Worm (Caenorhabditis elegans): ENCODE measurements around the gene K11G9.5.

Gene K11G9.5

ce11 chrV:6727222-6727621 is 38.9 kb upstream of the K11G9.5 start, which contains the start of gene ZC487.1:
Gene ZC487.1, plus strand, starts transcription at chrV:6727522.
- TF ChIP-seq daf-19 (GFP tag; conservative IDR thresholded peaks at IDR 0.05): no peak
- TF ChIP-seq gei-8 (GFP tag; optimal IDR thresholded peaks at IDR 0.05): no peak
- TF ChIP-seq saeg-2 (GFP tag; IDR thresholded peaks at IDR 0.05): no peak
- no peak for TF ChIP-seq dmd-6 (GFP tag; IDR thresholded peaks at IDR 0.05)
- no peak for TF ChIP-seq nhr-11 (tag; optimal IDR thresholded peaks at IDR 0.05)
- TF ChIP-seq hif-1 (tag; optimal IDR thresholded peaks at IDR 0.05): no peak
- TF ChIP-seq skn-1 (tag; optimal IDR thresholded peaks at IDR 0.05): no peak
- no peak for TF ChIP-seq nhr-6 (tag; optimal IDR thresholded peaks at IDR 0.05)
- TF ChIP-seq egl-27 (tag; optimal IDR thresholded peaks at IDR 0.05): no peak
- TF ChIP-seq lin-1 (GFP tag; IDR thresholded peaks at IDR 0.05): no peak
- no peak for TF ChIP-seq nhr-111 (GFP tag; optimal IDR thresholded peaks at IDR 0.05)
- no peak for TF ChIP-seq lin-39 (tag; optimal IDR thresholded peaks at IDR 0.05)
- TF ChIP-seq hlh-11 (tag; optimal IDR thresholded peaks at IDR 0.05): no peak
- TF ChIP-seq php-3 (GFP tag; IDR thresholded peaks at IDR 0.05): no peak
- no peak for TF ChIP-seq F10B5.3 (tag; optimal IDR thresholded peaks at IDR 0.05)
- no peak for TF ChIP-seq Y105C5A.15 (GFP tag; IDR thresholded peaks at IDR 0.05)
- no peak for TF ChIP-seq jun-1 (tag; optimal IDR thresholded peaks at IDR 0.05)

ce11 chrV:6726279-6726678 is 38.0 kb upstream of the K11G9.5 start:
- no peak for TF ChIP-seq F10B5.3 (tag; optimal IDR thresholded peaks at IDR 0.05)
- TF ChIP-seq nhr-10 (tag; optimal IDR thresholded peaks at IDR 0.05): no peak
- TF ChIP-seq F37D6.2 (tag; optimal IDR thresholded peaks at IDR 0.05): no peak
- no peak for TF ChIP-seq ceh-28 (tag; optimal IDR thresholded peaks at IDR 0.05)
- TF ChIP-seq ces-1 (GFP tag; optimal IDR thresholded peaks at IDR 0.05): no peak
- TF ChIP-seq unc-39 (tag; optimal IDR thresholded peaks at IDR 0.05): no peak
- TF ChIP-seq ceh-44 (GFP tag; IDR thresholded peaks at IDR 0.05): no peak
- no peak for TF ChIP-seq R02D3.7 (tag; optimal IDR thresholded peaks at IDR 0.05)
- no peak for TF ChIP-seq nhr-28 (tag; optimal IDR thresholded peaks at IDR 0.05)
- TF ChIP-seq daf-12 (tag; optimal IDR thresholded peaks at IDR 0.05): no peak
- no peak for TF ChIP-seq ceh-62 (tag; optimal IDR thresholded peaks at IDR 0.05)
- TF ChIP-seq F44E2.7 (GFP tag; IDR thresholded peaks at IDR 0.05): no peak
- no peak for TF ChIP-seq hlh-30 (tag; optimal IDR thresholded peaks at IDR 0.05; ENCODE audit: insufficient read depth)
- TF ChIP-seq mes-2 (tag; optimal IDR thresholded peaks at IDR 0.05; ENCODE audit: poor library complexity, severe bottlenecking): no peak
- TF ChIP-seq attf-4 (tag; optimal IDR thresholded peaks at IDR 0.05): no peak
- no peak for TF ChIP-seq ZK337.2 (GFP tag; IDR thresholded peaks at IDR 0.05)
- no peak for TF ChIP-seq tag-97 (GFP tag; IDR thresholded peaks at IDR 0.05)
- TF ChIP-seq dve-1 (tag; optimal IDR thresholded peaks at IDR 0.05; ENCODE audit: insufficient read depth): no peak
- no peak for TF ChIP-seq ztf-7 (tag; optimal IDR thresholded peaks at IDR 0.05)

- TF ChIP-seq aha-1 (tag): peak; percentile 2
- no peak for TF ChIP-seq ZK337.2 (GFP tag; IDR thresholded peaks at IDR 0.05)
These were observed 34.1 kb upstream of the K11G9.5 start, which contains the start of gene ZC487.2 for ce11 chrV:6722378-6722777. Gene ZC487.2, minus strand, starts transcription at chrV:6722478.

DNA sequence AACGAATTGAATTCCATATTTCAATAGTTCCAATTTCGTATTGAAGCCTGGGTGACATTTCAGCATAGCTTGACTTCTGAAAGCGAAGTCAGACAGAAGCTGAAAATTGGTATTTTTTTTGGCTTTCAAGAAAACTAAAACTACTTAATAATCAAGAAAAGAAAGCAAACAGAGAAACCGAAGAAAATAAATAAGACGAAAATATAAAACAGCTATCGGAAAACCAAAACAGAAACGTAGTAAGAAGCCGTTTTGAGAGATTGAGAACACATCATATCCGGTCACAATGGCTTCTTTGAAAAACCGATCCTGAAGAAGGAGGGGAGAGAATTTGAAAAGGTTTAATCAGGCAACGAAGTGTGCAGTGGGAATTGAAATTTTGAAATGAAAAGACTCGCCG is 29.9 kb upstream of the K11G9.5 start, which contains the start of gene srg-30:
Gene srg-30 (minus strand): TSS at position 101 of the 400 bp plus-strand sequence.
- no peak for TF ChIP-seq Y5F2A.4 (GFP tag; optimal IDR thresholded peaks at IDR 0.05)
- TF ChIP-seq lin-38 (GFP tag; IDR thresholded peaks at IDR 0.05): no peak
- no peak for TF ChIP-seq ceh-32 (tag; optimal IDR thresholded peaks at IDR 0.05; ENCODE audit: poor library complexity)
- TF ChIP-seq unc-62 (GFP tag; optimal IDR thresholded peaks at IDR 0.05 in 1 of 2): peak in 1 of 2 experiments; percentile 19
- TF ChIP-seq unc-62 (tag; optimal IDR thresholded peaks at IDR 0.05): no peak
- TF ChIP-seq daf-8 (GFP tag; IDR thresholded peaks at IDR 0.05): no peak
- no peak for TF ChIP-seq lir-3 (tag; optimal IDR thresholded peaks at IDR 0.05)

Measured in whole organism, L4 larva.